Fruit fly (Drosophila melanogaster) whole organism, wandering third instar larva: ENCODE results near the gene NijC.

Source experiments
- Dif ChIP-seq: fragments of 200-275, 200-300 bp; sonication (Bioruptor generic); optimal IDR thresholded peaks from 2 replicates; lab custom pipeline; 2018; ENCODE audit warnings: missing biosample characterization, missing genetic modification characterization; ENCODE audit not compliant: partially characterized antibody
- OdsH ChIP-seq: fragments of 200-800 bp; sonication (Bioruptor generic); optimal IDR thresholded peaks from 2 replicates; lab custom pipeline; 2016; ENCODE audit warnings: missing biosample characterization, mild to moderate bottlenecking, missing genetic modification characterization
- br ChIP-seq: fragments of 200-800 bp; sonication (Bioruptor generic); optimal IDR thresholded peaks from 2 replicates; lab custom pipeline; 2016; ENCODE audit warnings: missing biosample characterization, missing genetic modification characterization
- ey ChIP-seq: fragments of 200-800 bp; sonication (Bioruptor generic); optimal IDR thresholded peaks from 2 replicates; lab custom pipeline; 2016; ENCODE audit warnings: missing biosample characterization, missing genetic modification characterization
- h ChIP-seq: fragments of 200-800 bp; sonication (Bioruptor generic); optimal IDR thresholded peaks from 3 replicates; lab custom pipeline; 2016; ENCODE audit warnings: missing biosample characterization, mild to moderate bottlenecking, missing genetic modification characterization
- pan ChIP-seq: fragments of >200 bp; optimal IDR thresholded peaks from 2 replicates; lab custom pipeline; 2017
- psq ChIP-seq: fragments of 200-800 bp; sonication (Bioruptor generic); optimal IDR thresholded peaks from 3 replicates; lab custom pipeline; 2017; ENCODE audit warnings: missing biosample characterization, mild to moderate bottlenecking, missing genetic modification characterization, moderate library complexity
- rgr ChIP-seq: fragments of 200-800 bp; sonication (Bioruptor generic); optimal IDR thresholded peaks from 3 replicates; lab custom pipeline; 2016; ENCODE audit warnings: missing biosample characterization, mild to moderate bottlenecking, missing genetic modification characterization
- woc ChIP-seq: sonication (Bioruptor generic); optimal IDR thresholded peaks from 2 replicates; lab custom pipeline; 2016; ENCODE audit warnings: missing biosample characterization, mild to moderate bottlenecking, missing genetic modification characterization

dm6 chr3R:12694742-12695141 is at the start of gene NijC, which contains the start of gene CG14391:
- TF ChIP-seq Dif (GFP tag; lab: Kevin White, UChicago) (no peak), psq (GFP tag; lab: Kevin White, UChicago) (no peak), ey (GFP tag; lab: Kevin White, UChicago) (no peak), OdsH (GFP tag; lab: Kevin White, UChicago) (no peak), rgr (GFP tag; lab: Kevin White, UChicago) (no peak), woc (GFP tag; lab: Kevin White, UChicago) (no peak), pan (lab: Kevin White, UChicago) (no peak), br (no peak), h (no peak)
